Worm (Caenorhabditis elegans): ENCODE measurements around the gene M163.8.

Gene M163.8

DNA sequence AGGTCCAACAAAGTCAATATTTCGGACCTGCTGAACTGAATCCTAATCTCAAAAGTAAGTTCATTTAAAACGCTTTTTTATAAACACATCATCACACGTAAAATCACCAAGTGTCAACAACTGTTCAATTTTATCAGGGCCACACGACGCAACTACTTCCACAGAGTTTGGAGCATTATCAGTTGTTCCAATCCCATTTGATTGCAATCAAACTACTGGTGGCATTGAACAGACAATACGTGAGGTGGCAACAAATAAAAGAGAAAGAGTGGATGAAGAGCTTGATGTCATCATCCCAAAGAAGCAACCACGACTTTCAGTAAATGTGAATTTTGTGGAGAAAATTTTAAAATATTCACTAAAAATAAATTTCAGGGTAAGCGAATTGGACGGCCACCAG is 11.6 kb downstream of the M163.8 start:
- peak; percentile 49 for TF ChIP-seq hlh-1 (tag; optimal IDR thresholded peaks at IDR 0.05)
- no peak for TF ChIP-seq ham-2 (GFP tag; optimal IDR thresholded peaks at IDR 0.05)

ce11 chrX:14499830-14500409 is 15.0 kb downstream of the M163.8 start:
- no peak for TF ChIP-seq snpc-4 (tag; optimal IDR thresholded peaks at IDR 0.05)
- no peak for TF ChIP-seq lin-13 (tag; optimal IDR thresholded peaks at IDR 0.05)
- no peak for TF ChIP-seq unc-39 (tag; optimal IDR thresholded peaks at IDR 0.05)
- TF ChIP-seq drap-1 (GFP tag; optimal IDR thresholded peaks at IDR 0.05), result no peak
- no peak for TF ChIP-seq lsy-2 (tag; optimal IDR thresholded peaks at IDR 0.05)
- TF ChIP-seq cnd-1 (tag; optimal IDR thresholded peaks at IDR 0.05), result no peak
- TF ChIP-seq ham-2 (GFP tag; optimal IDR thresholded peaks at IDR 0.05), result no peak
- no peak for TF ChIP-seq sem-2 (GFP tag; optimal IDR thresholded peaks at IDR 0.05)
- no peak for TF ChIP-seq ces-1 (GFP tag; optimal IDR thresholded peaks at IDR 0.05)
- TF ChIP-seq nhr-76 (tag; optimal IDR thresholded peaks at IDR 0.05), result no peak
- TF ChIP-seq nhr-2 (tag; optimal IDR thresholded peaks at IDR 0.05), result no peak
- no peak for TF ChIP-seq ceh-39 (tag; optimal IDR thresholded peaks at IDR 0.05)
- TF ChIP-seq sptf-1 (tag; optimal IDR thresholded peaks at IDR 0.05), result no peak
- TF ChIP-seq pha-4 (tag; optimal IDR thresholded peaks at IDR 0.05), result no peak

- TF ChIP-seq elt-3 (tag; optimal IDR thresholded peaks at IDR 0.05), result no peak
- no peak for TF ChIP-seq unc-39 (tag; optimal IDR thresholded peaks at IDR 0.05)
- TF ChIP-seq lin-32 (GFP tag; optimal IDR thresholded peaks at IDR 0.05), result no peak
- no peak for TF ChIP-seq mls-2 (tag; optimal IDR thresholded peaks at IDR 0.05)
- no peak for TF ChIP-seq ceh-43 (GFP tag; optimal IDR thresholded peaks at IDR 0.05)
- no peak for TF ChIP-seq ztf-11 (tag; optimal IDR thresholded peaks at IDR 0.05)
- no peak for TF ChIP-seq blmp-1 (tag; optimal IDR thresholded peaks at IDR 0.05)
- no peak for TF ChIP-seq flh-1 (GFP tag; optimal IDR thresholded peaks at IDR 0.05)
These were observed 15.6 kb downstream of the M163.8 start for ce11 chrX:14500422-14501058.

DNA sequence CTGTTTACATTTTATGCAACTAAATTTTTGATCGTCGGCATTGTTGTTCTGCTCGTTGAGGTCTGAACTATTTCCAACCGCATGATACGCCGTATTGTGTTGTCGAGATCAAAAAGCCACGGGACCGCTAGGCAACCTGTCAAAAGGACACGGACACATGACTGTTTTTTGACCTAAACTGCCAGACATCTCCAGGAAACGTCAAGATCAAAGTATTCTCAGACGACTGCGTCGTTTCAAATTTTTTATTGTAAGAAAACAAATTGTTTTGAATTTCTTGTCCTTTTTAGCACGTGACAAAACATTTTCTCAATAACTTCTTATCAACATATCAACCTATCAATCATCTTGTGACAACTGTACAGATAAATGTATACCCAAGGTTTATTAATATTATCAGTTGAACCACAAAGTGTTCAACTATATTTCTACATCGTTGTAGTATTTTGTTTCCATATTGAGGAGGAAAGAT is 17.2 kb downstream of the M163.8 start:
- TF ChIP-seq unc-120 (tag; optimal IDR thresholded peaks at IDR 0.05; ENCODE audit: poor library complexity, severe bottlenecking) (no peak), unc-62 (GFP tag; optimal IDR thresholded peaks at IDR 0.05) (peak; percentile 48)

- TF ChIP-seq hlh-1 (tag; optimal IDR thresholded peaks at IDR 0.05), result peak; percentile 96
- peak; percentile 46 for TF ChIP-seq nhr-2 (tag; optimal IDR thresholded peaks at IDR 0.05)
- no peak for TF ChIP-seq sem-2 (GFP tag; optimal IDR thresholded peaks at IDR 0.05)
- peak; percentile 17 for TF ChIP-seq lin-13 (tag; optimal IDR thresholded peaks at IDR 0.05)
- TF ChIP-seq unc-62 (GFP tag; optimal IDR thresholded peaks at IDR 0.05), result peak; percentile 90
These were observed 18.4 kb downstream of the M163.8 start for ce11 chrX:14503282-14503681.

- no peak for TF ChIP-seq flh-1 (GFP tag; optimal IDR thresholded peaks at IDR 0.05)
- TF ChIP-seq elt-3 (tag; optimal IDR thresholded peaks at IDR 0.05), result no peak
- no peak for TF ChIP-seq nhr-12 (tag; optimal IDR thresholded peaks at IDR 0.05)
- peak; percentile 61 for TF ChIP-seq sptf-1 (tag; optimal IDR thresholded peaks at IDR 0.05)
- TF ChIP-seq sem-2 (GFP tag; optimal IDR thresholded peaks at IDR 0.05), result no peak
- no peak for TF ChIP-seq unc-39 (tag; optimal IDR thresholded peaks at IDR 0.05)
- no peak for TF ChIP-seq nhr-28 (tag; optimal IDR thresholded peaks at IDR 0.05)
- no peak for TF ChIP-seq bed-3 (GFP tag; optimal IDR thresholded peaks at IDR 0.05)
- TF ChIP-seq pha-4 (tag; optimal IDR thresholded peaks at IDR 0.05), result no peak
- peak; percentile 16 for TF ChIP-seq cnd-1 (tag; optimal IDR thresholded peaks at IDR 0.05)
- TF ChIP-seq nhr-2 (tag; optimal IDR thresholded peaks at IDR 0.05), result peak; percentile 76
- no peak for TF ChIP-seq lin-13 (tag; optimal IDR thresholded peaks at IDR 0.05)
- TF ChIP-seq ces-1 (GFP tag; optimal IDR thresholded peaks at IDR 0.05), result no peak
- TF ChIP-seq tbx-8 (GFP tag; optimal IDR thresholded peaks at IDR 0.05), result peak; percentile 41
- no peak for TF ChIP-seq nhr-237 (tag; optimal IDR thresholded peaks at IDR 0.05)
- TF ChIP-seq lsy-2 (tag; optimal IDR thresholded peaks at IDR 0.05), result no peak
- peak; percentile 61 for TF ChIP-seq unc-120 (tag; optimal IDR thresholded peaks at IDR 0.05; ENCODE audit: poor library complexity, severe bottlenecking)
- no peak for TF ChIP-seq mep-1 (tag; optimal IDR thresholded peaks at IDR 0.05)
- peak; percentile 56 for TF ChIP-seq ham-2 (GFP tag; optimal IDR thresholded peaks at IDR 0.05)
- no peak for TF ChIP-seq nhr-76 (tag; optimal IDR thresholded peaks at IDR 0.05)
- TF ChIP-seq blmp-1 (tag; optimal IDR thresholded peaks at IDR 0.05), result no peak
- peak; percentile 35 for TF ChIP-seq drap-1 (GFP tag; optimal IDR thresholded peaks at IDR 0.05)
- TF ChIP-seq mls-2 (tag; optimal IDR thresholded peaks at IDR 0.05), result peak; percentile 56
- TF ChIP-seq hlh-1 (tag; optimal IDR thresholded peaks at IDR 0.05), result peak; percentile 66
- TF ChIP-seq ztf-11 (tag; optimal IDR thresholded peaks at IDR 0.05), result no peak
- TF ChIP-seq lin-32 (GFP tag; optimal IDR thresholded peaks at IDR 0.05), result peak; percentile 78
- no peak for TF ChIP-seq elt-1 (tag; optimal IDR thresholded peaks at IDR 0.05; ENCODE audit: borderline replicate concordance, insufficient read depth)
- no peak for TF ChIP-seq mab-5 (tag; optimal IDR thresholded peaks at IDR 0.05)
- TF ChIP-seq M03D4.4 (tag; optimal IDR thresholded peaks at IDR 0.05), result peak; percentile 59
- peak; percentile 53 for TF ChIP-seq ceh-83 (GFP tag; optimal IDR thresholded peaks at IDR 0.05)
- no peak for TF ChIP-seq ceh-39 (tag; optimal IDR thresholded peaks at IDR 0.05)
These were observed 19.0 kb downstream of the M163.8 start, which contains the start of gene M163.1 for ce11 chrX:14503800-14504550. Gene M163.1, minus strand, starts transcription at chrX:14503824.

Measured in whole organism, mixed stage, embryonic.